Fruit fly (Drosophila melanogaster) whole organism, pupa: ENCODE data around the gene CG4789.

ENCODE experiments used
- CG17806 ChIP-seq: fragments of 200-800 bp; sonication (Bioruptor generic); optimal IDR thresholded peaks from 2 replicates; lab custom pipeline; 2018; ENCODE audit warnings: missing biosample characterization, mild to moderate bottlenecking, missing genetic modification characterization, moderate library complexity
- CG9948 ChIP-seq: fragments of 200-800 bp; sonication (Bioruptor generic); optimal IDR thresholded peaks from 2 replicates; lab custom pipeline; 2018; ENCODE audit warnings: missing biosample characterization, mild to moderate bottlenecking, missing genetic modification characterization, moderate library complexity
- Ets98B ChIP-seq: fragments of 200-800 bp; sonication (Bioruptor generic); IDR thresholded peaks from 2 replicates; pipeline ENCODE4 v1.3.6; 2022; ENCODE audit warnings: missing biosample characterization, missing genetic modification characterization
- Pif1A ChIP-seq: fragments of 200-800 bp; sonication (Bioruptor generic); optimal IDR thresholded peaks from 3 replicates; lab custom pipeline; 2016; ENCODE audit warnings: missing biosample characterization, missing genetic modification characterization
- Pif1B ChIP-seq: fragments of 200-800 bp; sonication (Bioruptor generic); optimal IDR thresholded peaks from 3 replicates; lab custom pipeline; 2016; ENCODE audit warnings: missing biosample characterization, missing genetic modification characterization

DNA sequence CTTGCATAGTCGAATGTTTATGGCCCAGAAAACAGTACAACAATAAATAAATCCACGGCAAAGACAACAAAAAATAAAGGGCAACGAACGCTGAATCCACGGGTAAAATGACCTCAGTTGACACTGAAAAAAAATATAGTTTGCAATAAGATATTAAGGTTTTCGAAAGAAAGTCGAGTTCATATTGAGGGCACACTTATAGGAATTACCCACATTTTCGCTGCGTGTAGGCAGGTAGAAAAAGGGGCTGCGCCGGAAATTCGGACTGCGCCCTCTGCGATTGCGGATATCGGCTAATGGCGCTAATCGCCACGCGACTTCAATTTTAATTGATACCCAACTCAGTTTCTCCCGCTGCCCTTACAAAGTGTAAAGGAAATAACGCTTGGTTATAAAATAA is 7.9 kb downstream of the CG4789 start:
- TF ChIP-seq CG17806 (tag; lab: Kevin White, UChicago) (no peak), Pif1A (GFP tag; lab: Kevin White, UChicago) (no peak), Ets98B (GFP tag; lab: Robert Waterston, UW) (no peak), CG9948 (tag; lab: Kevin White, UChicago) (no peak), Pif1B (GFP tag; lab: Kevin White, UChicago) (no peak)
